Fruit fly (Drosophila melanogaster) whole organism, embryonic: ENCODE data around the gene CG6055.

ENCODE experiments used
- Aef1 ChIP-seq: fragments of 200-800 bp; sonication (Bioruptor generic); IDR thresholded peaks from 3 replicates; pipeline ENCODE4 v1.3.6; 2022; ENCODE audit warnings: missing biosample characterization, missing genetic modification characterization
- Atf6 ChIP-seq: fragments of 200-800 bp; sonication (Bioruptor generic); IDR thresholded peaks from 2 replicates; pipeline ENCODE4 v1.3.6; 2022; ENCODE audit warnings: missing biosample characterization, missing genetic modification characterization
- Blimp-1 ChIP-seq: fragments of 200-800 bp; sonication (Bioruptor generic); optimal IDR thresholded peaks from 3 replicates; lab custom pipeline; 2018; ENCODE audit warnings: missing biosample characterization, missing genetic modification characterization, mild to moderate bottlenecking, moderate library complexity, missing genetic modification reagents
- CG11696 ChIP-seq: fragments of 200-800 bp; sonication (Bioruptor generic); IDR thresholded peaks from 2 replicates; pipeline ENCODE4 v1.3.6; 2022; ENCODE audit warnings: missing biosample characterization, missing genetic modification characterization
- CG12744 ChIP-seq: fragments of 200-800 bp; sonication (Bioruptor generic); optimal IDR thresholded peaks from 2 replicates; lab custom pipeline; 2016; ENCODE audit warnings: missing biosample characterization, missing genetic modification characterization
- CG15479 ChIP-seq: fragments of 200-800 bp; sonication (Bioruptor generic); optimal IDR thresholded peaks from 3 replicates; lab custom pipeline; 2019; ENCODE audit warnings: missing biosample characterization, mild to moderate bottlenecking, missing genetic modification characterization, moderate library complexity
- CG17612 ChIP-seq: fragments of 200-800 bp; sonication (Bioruptor generic); IDR thresholded peaks from 2 replicates; pipeline ENCODE4 v1.3.6; 2022; ENCODE audit warnings: missing biosample characterization, missing genetic modification characterization
- CG18619 ChIP-seq: fragments of 200-800 bp; sonication (Bioruptor generic); optimal IDR thresholded peaks from 3 replicates; lab custom pipeline; 2017; ENCODE audit warnings: missing biosample characterization, mild to moderate bottlenecking, missing genetic modification characterization
- CG31365 ChIP-seq: fragments of 200-800 bp; sonication (Bioruptor generic); optimal IDR thresholded peaks from 2 replicates; lab custom pipeline; 2018; ENCODE audit warnings: missing biosample characterization, mild to moderate bottlenecking, missing genetic modification characterization
- CG4360 ChIP-seq: fragments of 200-800 bp; sonication (Bioruptor generic); IDR thresholded peaks from 2 replicates; pipeline ENCODE4 v1.3.6; 2022; ENCODE audit warnings: missing biosample characterization, missing genetic modification characterization
- CG4424 ChIP-seq: fragments of 200-800 bp; sonication (Bioruptor generic); optimal IDR thresholded peaks from 3 replicates; lab custom pipeline; 2016; ENCODE audit warnings: missing biosample characterization, missing genetic modification characterization
- CG4820 ChIP-seq: fragments of 200-800 bp; sonication (Bioruptor generic); optimal IDR thresholded peaks from 3 replicates; lab custom pipeline; 2016; ENCODE audit warnings: missing biosample characterization, missing genetic modification characterization
- CG5953 ChIP-seq: fragments of 200-800 bp; sonication (Bioruptor generic); IDR thresholded peaks from 2 replicates; pipeline ENCODE4 v1.3.6; 2022; ENCODE audit warnings: missing biosample characterization, missing genetic modification characterization
- CG6689 ChIP-seq: fragments of 200-800 bp; sonication (Bioruptor generic); IDR thresholded peaks from 2 replicates; pipeline ENCODE4 v1.3.6; 2022; ENCODE audit warnings: missing biosample characterization, missing genetic modification characterization
- CG6791 ChIP-seq: fragments of 200-800 bp; sonication (Bioruptor generic); IDR thresholded peaks from 3 replicates; pipeline ENCODE4 v1.3.6; 2022; ENCODE audit warnings: missing biosample characterization, missing genetic modification characterization; ENCODE audit not compliant: partially characterized antibody
- CG7745 ChIP-seq: fragments of 200-800 bp; sonication (Bioruptor generic); optimal IDR thresholded peaks from 2 replicates; lab custom pipeline; 2018; ENCODE audit warnings: missing biosample characterization, mild to moderate bottlenecking, missing genetic modification characterization, moderate library complexity
- CG7928 ChIP-seq: fragments of 200-800 bp; sonication (Bioruptor generic); optimal IDR thresholded peaks from 2 replicates; lab custom pipeline; 2017; ENCODE audit warnings: missing biosample characterization, mild to moderate bottlenecking, missing genetic modification characterization
- CG8281 ChIP-seq: fragments of 200-800 bp; sonication (Bioruptor generic); optimal IDR thresholded peaks from 2 replicates; lab custom pipeline; 2018; ENCODE audit warnings: missing biosample characterization, mild to moderate bottlenecking, missing genetic modification characterization, moderate library complexity
- CG9609 ChIP-seq: fragments of 200-800 bp; sonication (Bioruptor generic); optimal IDR thresholded peaks from 3 replicates; lab custom pipeline; 2016; ENCODE audit warnings: missing biosample characterization, missing genetic modification characterization
- CkIIα-i1 ChIP-seq: fragments of 200-800 bp; sonication (Bioruptor generic); IDR thresholded peaks from 2 replicates; pipeline ENCODE4 v1.3.6; 2022; ENCODE audit warnings: missing biosample characterization, missing genetic modification characterization
- Dip2 ChIP-seq: fragments of 200-800 bp; sonication (Bioruptor generic); IDR thresholded peaks from 2 replicates; pipeline ENCODE4 v1.3.6; 2022; ENCODE audit warnings: missing biosample characterization, missing genetic modification characterization
- Dll ChIP-seq: fragments of 200-800 bp; sonication (Bioruptor generic); IDR thresholded peaks from 4 replicates; pipeline ENCODE4 v1.3.6; 2022; ENCODE audit warnings: missing biosample characterization, missing genetic modification characterization; ENCODE audit not compliant: partially characterized antibody
- Ets65A ChIP-seq: fragments of 200-800 bp; sonication (Bioruptor generic); peaks from one replicate; lab custom pipeline; 2016; ENCODE audit warnings: missing biosample characterization, missing genetic modification characterization
- GATAe ChIP-seq: fragments of 200-800 bp; sonication (Bioruptor generic); conservative IDR thresholded peaks from 2 replicates; pipeline ENCODE4 v1.3.6; 2022; ENCODE audit warnings: missing biosample characterization, missing genetic modification characterization
- Gug ChIP-seq: fragments of 200-800 bp; sonication (Bioruptor generic); IDR thresholded peaks from 4 replicates; pipeline ENCODE4 v1.3.6; 2022; ENCODE audit warnings: missing biosample characterization, missing genetic modification characterization
- Hr39 ChIP-seq: fragments of >200 bp; optimal IDR thresholded peaks from 2 replicates; lab custom pipeline; 2017
- Max ChIP-seq: fragments of 200-800 bp; sonication (Bioruptor generic); optimal IDR thresholded peaks from 2 replicates; lab custom pipeline; 2016; ENCODE audit warnings: missing biosample characterization, mild to moderate bottlenecking, missing genetic modification characterization
- Optix ChIP-seq: fragments of 200-800 bp; sonication (Bioruptor generic); IDR thresholded peaks from 3 replicates; pipeline ENCODE4 v1.3.6; 2022; ENCODE audit warnings: missing biosample characterization, missing genetic modification characterization
- Poxn ChIP-seq: fragments of 200-800 bp; sonication (Bioruptor generic); IDR thresholded peaks from 2 replicates; pipeline ENCODE4 v1.3.6; 2022; ENCODE audit warnings: missing biosample characterization, missing genetic modification characterization
- ac ChIP-seq: fragments of 200-800 bp; sonication (Bioruptor generic); optimal IDR thresholded peaks from 3 replicates; lab custom pipeline; 2017; ENCODE audit warnings: missing biosample characterization, mild to moderate bottlenecking, missing genetic modification characterization
- ara ChIP-seq: fragments of 200-800 bp; sonication (Bioruptor generic); IDR thresholded peaks from 2 replicates; pipeline ENCODE4 v1.3.6; 2022; ENCODE audit warnings: missing biosample characterization, missing genetic modification characterization
- ash1 ChIP-seq: fragments of 200-800 bp; sonication (Bioruptor generic); optimal IDR thresholded peaks from 2 replicates; lab custom pipeline; 2018; ENCODE audit warnings: missing biosample characterization, mild to moderate bottlenecking, missing genetic modification characterization
- btn ChIP-seq: fragments of 200-800 bp; sonication (Bioruptor generic); optimal IDR thresholded peaks from 2 replicates; lab custom pipeline; 2016; ENCODE audit warnings: missing biosample characterization, missing genetic modification characterization
- crol ChIP-seq: fragments of 200-800 bp; sonication (Bioruptor generic); IDR thresholded peaks from 2 replicates; pipeline ENCODE4 v1.3.6; 2022; ENCODE audit warnings: missing biosample characterization, missing genetic modification characterization
- danr ChIP-seq: fragments of 200-800 bp; sonication (Bioruptor generic); IDR thresholded peaks from 2 replicates; pipeline ENCODE4 v1.3.6; 2022; ENCODE audit warnings: missing biosample characterization, missing genetic modification characterization
- dmrt11E ChIP-seq: fragments of 200-800 bp; sonication (Bioruptor generic); optimal IDR thresholded peaks from 3 replicates; lab custom pipeline; 2018; ENCODE audit warnings: missing biosample characterization, mild to moderate bottlenecking, missing genetic modification characterization, moderate library complexity
- ems ChIP-seq: fragments of 200-800 bp; sonication (Bioruptor generic); optimal IDR thresholded peaks from 3 replicates; lab custom pipeline; 2016; ENCODE audit warnings: missing biosample characterization, missing genetic modification characterization
- ewg ChIP-seq: fragments of 200-800 bp; sonication (Bioruptor generic); optimal IDR thresholded peaks from 3 replicates; lab custom pipeline; 2017; ENCODE audit warnings: mild to moderate bottlenecking, missing biosample characterization, missing genetic modification reagents, missing genetic modification characterization
- h ChIP-seq: fragments of >200 bp; optimal IDR thresholded peaks from 2 replicates; lab custom pipeline; 2017
- knrl ChIP-seq: fragments of 200-800 bp; sonication (Bioruptor generic); IDR thresholded peaks from 3 replicates; pipeline ENCODE4 v1.3.6; 2022; ENCODE audit warnings: missing biosample characterization, missing genetic modification characterization; ENCODE audit not compliant: partially characterized antibody
- lov ChIP-seq, 2 experiments: fragments of 200-800 bp in 1 of 2; fragments of >200 bp in 1 of 2; sonication (Bioruptor generic) in 1 of 2; IDR thresholded peaks in 1 of 2; optimal IDR thresholded peaks in 1 of 2; 2 replicates in 1 of 2; 3 replicates in 1 of 2; pipeline versions ENCODE4 v1.3.6 to Lab custom; 2017 to 2022; ENCODE audit warnings: missing biosample characterization in 1 of 2, missing genetic modification characterization in 1 of 2
- p53 ChIP-seq: fragments of 200-800 bp; sonication (Bioruptor generic); optimal IDR thresholded peaks from 2 replicates; lab custom pipeline; 2016; ENCODE audit warnings: missing biosample characterization, missing genetic modification characterization
- psq ChIP-seq: fragments of 200-800 bp; sonication (Bioruptor generic); optimal IDR thresholded peaks from 2 replicates; lab custom pipeline; 2017; ENCODE audit warnings: missing biosample characterization, missing genetic modification characterization
- sim ChIP-seq: fragments of 200-800 bp; sonication (Bioruptor generic); IDR thresholded peaks from 2 replicates; pipeline ENCODE4 v1.3.6; 2022; ENCODE audit warnings: missing biosample characterization, missing genetic modification characterization
- so ChIP-seq: fragments of 200-800 bp; sonication (Bioruptor generic); IDR thresholded peaks from 3 replicates; pipeline ENCODE4 v1.3.6; 2022; ENCODE audit warnings: missing biosample characterization, missing genetic modification characterization
- sr ChIP-seq: fragments of 200-800 bp; sonication (Bioruptor generic); IDR thresholded peaks from 3 replicates; pipeline ENCODE4 v1.3.6; 2022; ENCODE audit warnings: missing biosample characterization, missing genetic modification characterization
- stc ChIP-seq: fragments of 200-800 bp; sonication (Bioruptor generic); IDR thresholded peaks from 2 replicates; pipeline ENCODE4 v1.3.6; 2022; ENCODE audit warnings: missing biosample characterization, missing genetic modification characterization
- tgo ChIP-seq: fragments of 200-800 bp; sonication (Bioruptor generic); IDR thresholded peaks from 3 replicates; pipeline ENCODE4 v1.3.6; 2022; ENCODE audit warnings: missing biosample characterization, missing genetic modification characterization
- vvl ChIP-seq: fragments of 200-800 bp; sonication (Bioruptor generic); IDR thresholded peaks from 2 replicates; pipeline ENCODE4 v1.3.6; 2022; ENCODE audit warnings: missing biosample characterization, missing genetic modification characterization
- wor ChIP-seq: fragments of 200-800 bp; sonication (Bioruptor generic); IDR thresholded peaks from 2 replicates; pipeline ENCODE4 v1.3.6; 2022; ENCODE audit warnings: missing biosample characterization, missing genetic modification characterization

Gene CG6055

dm6 chr2L:7513321-7514059 lies 47.1 kb downstream of the CG6055 start (continued):
- TF ChIP-seq CG11696 (GFP tag; lab: Robert Waterston, UW), result 0 out of 2 replicates have a peak, but pooled peaks have one; percentile 10
- TF ChIP-seq CG9609 (GFP tag; lab: Kevin White, UChicago), result no peak

- TF ChIP-seq h (lab: Kevin White, UChicago) (no peak), CG6689 (peak; percentile 60), Optix (GFP tag; lab: Robert Waterston, UW) (no peak), Poxn (GFP tag; lab: Robert Waterston, UW) (no peak), ash1 (GFP tag; lab: Kevin White, UChicago) (no peak), Ets65A (peak; percentile 21), sr (GFP tag; lab: Robert Waterston, UW) (no peak), Max (GFP tag; lab: Kevin White, UChicago) (peak; percentile 25), Dip2 (GFP tag; lab: Robert Waterston, UW) (no peak), ara (GFP tag; lab: Robert Waterston, UW) (no peak), Atf6 (GFP tag; lab: Robert Waterston, UW) (no peak), CG4360 (no peak), CG7928 (GFP tag; lab: Kevin White, UChicago) (no peak), dmrt11E (tag; lab: Kevin White, UChicago) (peak; percentile 39), CG4820 (GFP tag; lab: Kevin White, UChicago) (peak; percentile 28), stc (GFP tag; lab: Robert Waterston, UW) (peak; percentile 28; the same call in 1 of the 2 replicates), psq (GFP tag; lab: Kevin White, UChicago) (no peak), CG12744 (GFP tag; lab: Kevin White, UChicago) (no peak), ems (GFP tag; lab: Kevin White, UChicago) (peak; percentile 9), wor (no peak), CkIIα-i1 (GFP tag; lab: Robert Waterston, UW) (no peak), ewg (GFP tag; lab: Kevin White, UChicago) (no peak), tgo (GFP tag; lab: Robert Waterston, UW) (no peak), Blimp-1 (GFP tag; lab: Kevin White, UChicago) (peak; percentile 32), CG31365 (tag; lab: Kevin White, UChicago) (no peak), crol (no peak), btn (no peak), Gug (GFP tag; lab: Robert Waterston, UW) (no peak), CG4424 (GFP tag; lab: Kevin White, UChicago) (peak; percentile 35), CG17612 (GFP tag; lab: Robert Waterston, UW) (no peak), GATAe (GFP tag; lab: Robert Waterston, UW) (no peak), p53 (GFP tag; lab: Kevin White, UChicago) (no peak), lov (optimal IDR thresholded peaks at IDR 0.05; lab: Kevin White, UChicago) (no peak), lov (GFP tag; IDR thresholded peaks at IDR 0.05; lab: Robert Waterston, UW) (no peak), CG6791 (no peak), knrl (GFP tag; lab: Robert Waterston, UW) (no peak), Aef1 (GFP tag; lab: Robert Waterston, UW) (0 out of 3 replicates have a peak, but pooled peaks have one; percentile 15), CG8281 (tag; lab: Kevin White, UChicago) (no peak), CG7745 (tag; lab: Kevin White, UChicago) (no peak), CG18619 (GFP tag; lab: Kevin White, UChicago) (no peak), danr (GFP tag; lab: Robert Waterston, UW) (no peak), CG5953 (no peak), CG15479 (no peak), Dll (no peak), so (no peak), Hr39 (no peak), ac (GFP tag; lab: Kevin White, UChicago) (no peak), sim (GFP tag; lab: Robert Waterston, UW) (0 out of 2 replicates have a peak, but pooled peaks have one; percentile 30), vvl (peak; percentile 56; the same call in 1 of the 2 replicates)
These were observed 49.1 kb downstream of the CG6055 start for dm6 chr2L:7515396-7515795.
